Worm (Caenorhabditis elegans) whole organism, mixed stage, embryonic: ENCODE data around the gene cyp-29A3.

ENCODE experiments used
- blmp-1 ChIP-seq: fragments of 150-350 bp; optimal IDR thresholded peaks from 2 replicates; lab custom pipeline; 2014; ENCODE audit warnings: missing biosample characterization, missing genetic modification characterization
- nhr-237 ChIP-seq: fragments of 150-350 bp; optimal IDR thresholded peaks from 2 replicates; lab custom pipeline; 2014; ENCODE audit warnings: missing biosample characterization, missing genetic modification characterization
- tbx-8 ChIP-seq: fragments of 200-800 bp; sonication (Bioruptor generic); optimal IDR thresholded peaks from 2 replicates; lab custom pipeline; 2018; ENCODE audit warnings: mild to moderate bottlenecking, missing genetic modification characterization, moderate library complexity, missing compliant biosample characterization
- unc-62 ChIP-seq: fragments of 150-350 bp; optimal IDR thresholded peaks from 2 replicates; lab custom pipeline; 2014; ENCODE audit warnings: missing biosample characterization, missing genetic modification reagents, missing genetic modification characterization

DNA sequence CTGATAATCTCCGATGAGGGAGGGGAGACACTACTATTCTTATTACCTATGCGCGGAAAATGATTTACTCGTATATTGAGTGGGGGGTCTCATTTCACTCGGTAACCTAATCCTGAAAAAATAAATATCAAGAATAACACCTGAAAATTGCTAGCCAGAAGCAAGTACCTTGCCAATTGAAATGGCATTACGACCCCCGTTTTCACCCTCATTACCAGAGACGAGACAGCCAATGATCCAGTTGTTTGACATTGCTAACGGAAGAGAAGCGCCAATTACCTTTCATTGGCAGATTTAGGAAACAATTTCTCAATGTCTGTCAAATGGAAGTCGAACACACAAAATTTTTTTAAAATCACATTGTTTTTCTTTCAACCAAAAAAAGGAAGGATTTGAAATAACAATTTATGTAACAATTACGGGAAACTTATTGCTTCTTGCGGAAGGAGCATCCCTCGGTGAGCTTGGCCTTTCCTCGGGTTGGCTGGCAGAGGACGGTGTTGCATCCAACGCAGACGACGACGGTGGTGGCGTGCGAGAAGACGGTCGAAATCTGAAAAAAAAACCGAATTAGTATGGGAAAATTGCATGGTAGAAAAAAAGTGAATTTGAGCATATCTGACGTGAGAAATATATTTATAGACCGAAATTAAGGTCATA, 44.1 kb downstream of the cyp-29A3 start:
- TF ChIP-seq tbx-8 (GFP tag; lab: Kevin White, UChicago) (no peak), unc-62 (GFP tag; lab: Kevin White, UChicago) (no peak), blmp-1 (tag; lab: Kevin White, UChicago) (no peak), nhr-237 (tag; lab: Kevin White, UChicago) (no peak)
